Worm (Caenorhabditis elegans): ENCODE data around the gene C35D10.17.

C35D10.17 gene

DNA sequence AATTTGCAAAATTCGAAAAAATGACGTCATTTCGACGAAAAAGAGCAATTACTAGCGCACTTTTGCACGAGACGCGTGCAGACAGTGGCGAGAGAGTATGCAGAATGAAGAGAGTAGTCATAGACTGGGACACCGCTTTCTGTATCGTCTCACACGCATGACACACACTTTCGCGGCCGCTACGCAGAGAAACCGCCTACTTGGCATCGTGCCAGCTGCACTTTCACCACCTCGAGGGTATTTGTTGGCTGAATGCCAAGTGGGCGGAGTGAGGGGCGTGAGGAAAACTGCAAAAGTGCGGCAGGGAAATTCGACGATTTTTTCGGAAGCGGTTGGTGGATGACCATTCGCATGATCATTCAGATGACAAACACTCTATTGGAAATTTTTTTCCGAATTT is 32.9 kb downstream of the C35D10.17 start (continued):
- TF ChIP-seq ref-2 (tag; optimal IDR thresholded peaks at IDR 0.05) (peak; percentile 96), sox-2 (GFP tag; IDR thresholded peaks at IDR 0.05) (no peak; the same call in 1 of the 2 replicates), madf-2 (tag; optimal IDR thresholded peaks at IDR 0.05) (peak; percentile 63), hlh-15 (tag; optimal IDR thresholded peaks at IDR 0.05) (no peak), unc-42 (tag; optimal IDR thresholded peaks at IDR 0.05) (peak; percentile 89), mec-3 (tag; optimal IDR thresholded peaks at IDR 0.05; ENCODE audit: borderline replicate concordance) (no peak), eyg-1 (tag; optimal IDR thresholded peaks at IDR 0.05) (peak; percentile 25), ets-4 (tag; optimal IDR thresholded peaks at IDR 0.05) (peak; percentile 99), fkh-6 (tag; optimal IDR thresholded peaks at IDR 0.05) (peak; percentile 54), sox-4 (tag; optimal IDR thresholded peaks at IDR 0.05) (no peak), unc-86 (tag; optimal IDR thresholded peaks at IDR 0.05) (peak; percentile 54), zip-5 (tag; optimal IDR thresholded peaks at IDR 0.05) (no peak), lim-6 (tag; optimal IDR thresholded peaks at IDR 0.05) (peak; percentile 79), nhr-11 (tag; optimal IDR thresholded peaks at IDR 0.05) (no peak), pat-9 (tag; optimal IDR thresholded peaks at IDR 0.05) (peak; percentile 46), npax-4 (tag; optimal IDR thresholded peaks at IDR 0.05) (no peak), pqm-1 (tag; optimal IDR thresholded peaks at IDR 0.05) (peak; percentile 77), hlh-30 (tag; optimal IDR thresholded peaks at IDR 0.05; ENCODE audit: insufficient read depth) (peak; percentile 98), T23F11.4 (GFP tag; optimal IDR thresholded peaks at IDR 0.05) (peak; percentile 40), Y22D7AL.16 (tag; optimal IDR thresholded peaks at IDR 0.05) (no peak), ceh-31 (tag; optimal IDR thresholded peaks at IDR 0.05) (peak; percentile 98), gmeb-2 (tag; optimal IDR thresholded peaks at IDR 0.05) (peak; percentile 10), pag-3 (tag; optimal IDR thresholded peaks at IDR 0.05; ENCODE audit: borderline replicate concordance) (no peak), ceh-30 (tag; optimal IDR thresholded peaks at IDR 0.05) (peak; percentile 5), pha-2 (tag; optimal IDR thresholded peaks at IDR 0.05) (peak; percentile 43), tbx-7 (tag; optimal IDR thresholded peaks at IDR 0.05) (peak; percentile 52), sdc-2 (tag; optimal IDR thresholded peaks at IDR 0.05) (peak; percentile 75), ceh-9 (tag; optimal IDR thresholded peaks at IDR 0.05) (no peak)

DNA sequence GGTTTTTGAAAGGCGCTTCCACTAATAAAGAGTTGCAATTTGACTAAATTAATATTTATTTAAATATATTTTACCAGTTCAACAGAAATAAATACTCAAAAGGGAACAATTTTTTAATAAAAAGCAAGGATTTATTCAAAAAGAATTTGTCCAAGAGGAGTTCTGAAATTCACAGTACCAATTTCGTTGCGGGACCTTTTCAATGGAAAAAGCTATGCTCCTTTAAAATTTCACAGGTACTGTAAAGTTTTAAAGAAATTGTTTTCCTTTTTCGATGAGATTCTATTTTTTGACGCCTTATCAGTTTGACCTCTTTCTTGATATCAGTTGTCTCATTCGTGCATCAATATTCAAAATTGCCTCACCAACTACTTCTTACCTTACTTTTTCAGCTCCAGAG is 33.4 kb downstream of the C35D10.17 start, which contains the start of gene tag-340:
tag-340 (plus strand) TSS at position 249 of the 400 bp plus-strand sequence.
- TF ChIP-seq K02D7.2 (tag; optimal IDR thresholded peaks at IDR 0.05) (no peak), ceh-2 (tag; optimal IDR thresholded peaks at IDR 0.05) (no peak), fkh-6 (tag; optimal IDR thresholded peaks at IDR 0.05) (no peak), ceh-22 (tag; optimal IDR thresholded peaks at IDR 0.05) (no peak), ceh-34 (tag; optimal IDR thresholded peaks at IDR 0.05) (no peak), ceh-14 (tag; optimal IDR thresholded peaks at IDR 0.05) (no peak), mec-3 (tag; optimal IDR thresholded peaks at IDR 0.05; ENCODE audit: borderline replicate concordance) (no peak)

DNA sequence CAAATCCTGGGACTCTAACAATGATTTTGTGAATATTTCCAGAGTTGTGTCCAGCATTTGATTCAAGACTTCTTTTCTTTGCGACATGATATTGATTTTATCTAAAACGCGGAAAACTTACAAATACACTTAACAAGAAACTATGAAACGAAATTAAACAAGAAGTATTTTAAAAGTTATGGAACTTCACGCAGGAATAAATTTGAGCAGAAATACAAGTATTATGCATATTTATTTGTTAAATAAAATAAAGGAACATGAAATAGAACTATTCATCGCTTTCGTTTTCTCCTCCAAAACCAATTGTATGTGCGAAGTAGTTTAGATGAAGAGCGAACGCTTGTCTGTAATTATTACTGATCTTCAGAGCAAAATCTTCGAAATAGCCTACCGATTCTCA is 36.9 kb downstream of the C35D10.17 start, which contains the start of gene kbp-2:
kbp-2 (minus strand) TSS at position 101 of the 400 bp plus-strand sequence.
- no peak for TF ChIP-seq ceh-34 (tag; optimal IDR thresholded peaks at IDR 0.05)
- TF ChIP-seq sox-4 (tag; optimal IDR thresholded peaks at IDR 0.05), result no peak
- no peak for TF ChIP-seq ztf-16 (tag; optimal IDR thresholded peaks at IDR 0.05)
- no peak for TF ChIP-seq pat-9 (tag; optimal IDR thresholded peaks at IDR 0.05)
- no peak for TF ChIP-seq elt-4 (tag; optimal IDR thresholded peaks at IDR 0.05)
- TF ChIP-seq ama-1 (optimal IDR thresholded peaks at IDR 0.05), result no peak

DNA sequence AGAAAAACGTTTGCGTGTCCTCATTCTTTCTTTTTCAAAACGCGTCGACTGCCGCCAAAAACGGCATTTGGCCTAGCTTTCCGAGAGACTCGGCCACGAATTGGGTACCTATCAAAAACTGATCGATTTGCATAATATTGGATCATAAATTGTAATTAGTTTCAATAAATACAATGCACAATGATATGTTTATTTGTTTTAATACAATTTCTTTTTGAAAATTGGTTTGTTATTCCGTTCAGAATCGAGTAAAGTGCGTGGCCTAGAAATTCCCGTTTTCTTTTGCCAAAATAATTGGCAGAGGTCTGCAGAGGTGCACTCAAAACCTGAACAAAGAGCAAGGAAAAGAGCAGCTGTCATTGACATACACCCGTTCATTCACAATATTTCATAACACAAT is 38.5 kb downstream of the C35D10.17 start, which contains the start of gene F26F4.8:
F26F4.8 (minus strand) TSS at position 69 of the 400 bp plus-strand sequence.
- no peak for TF ChIP-seq pha-2 (tag; optimal IDR thresholded peaks at IDR 0.05)
- TF ChIP-seq hlh-6 (tag; optimal IDR thresholded peaks at IDR 0.05), result no peak
- TF ChIP-seq dve-1 (tag; optimal IDR thresholded peaks at IDR 0.05), result no peak
- TF ChIP-seq pros-1 (tag; optimal IDR thresholded peaks at IDR 0.05), result no peak
- peak; percentile 75 for TF ChIP-seq zip-5 (tag; optimal IDR thresholded peaks at IDR 0.05)
- TF ChIP-seq ceh-48 (tag; optimal IDR thresholded peaks at IDR 0.05), result no peak
- TF ChIP-seq che-1 (tag; optimal IDR thresholded peaks at IDR 0.05), result no peak
- TF ChIP-seq madf-2 (tag; optimal IDR thresholded peaks at IDR 0.05), result no peak
- peak; percentile 79 for TF ChIP-seq mec-3 (tag; optimal IDR thresholded peaks at IDR 0.05; ENCODE audit: borderline replicate concordance)
- peak; percentile 51 for TF ChIP-seq ref-2 (tag; optimal IDR thresholded peaks at IDR 0.05)
- TF ChIP-seq pat-9 (tag; optimal IDR thresholded peaks at IDR 0.05), result no peak
- TF ChIP-seq ceh-2 (tag; optimal IDR thresholded peaks at IDR 0.05), result peak; percentile 93
- no peak for TF ChIP-seq T23F11.4 (GFP tag; optimal IDR thresholded peaks at IDR 0.05)
- peak; percentile 14 for TF ChIP-seq ceh-14 (tag; optimal IDR thresholded peaks at IDR 0.05)
- TF ChIP-seq hlh-8 (tag; optimal IDR thresholded peaks at IDR 0.05), result peak; percentile 89
- TF ChIP-seq hlh-30 (tag; optimal IDR thresholded peaks at IDR 0.05; ENCODE audit: insufficient read depth), result no peak
- TF ChIP-seq eyg-1 (tag; optimal IDR thresholded peaks at IDR 0.05), result peak; percentile 7
- peak; percentile 62 for TF ChIP-seq elt-2 (tag; optimal IDR thresholded peaks at IDR 0.05)
- TF ChIP-seq nfya-1 (tag; optimal IDR thresholded peaks at IDR 0.05), result no peak
- TF ChIP-seq sdc-2 (tag; optimal IDR thresholded peaks at IDR 0.05), result peak; percentile 54
- TF ChIP-seq ahr-1 (tag; optimal IDR thresholded peaks at IDR 0.05), result peak; percentile 24
- peak; percentile 85 for TF ChIP-seq tbx-2 (tag; optimal IDR thresholded peaks at IDR 0.05)
- TF ChIP-seq hlh-13 (GFP tag; optimal IDR thresholded peaks at IDR 0.05), result no peak
- TF ChIP-seq nhr-11 (tag; optimal IDR thresholded peaks at IDR 0.05), result no peak
- TF ChIP-seq unc-86 (tag; optimal IDR thresholded peaks at IDR 0.05), result peak; percentile 10
